Fruit fly (Drosophila melanogaster) whole organism, adult: ENCODE results near the gene CG31342.
A peak's percentile ranks its signal among the peaks of the same experiment; 100 is the strongest.

Source experiments
- CG11617 ChIP-seq: fragments of 200-800 bp; sonication (Bioruptor generic); optimal IDR thresholded peaks from 2 replicates; lab custom pipeline; 2017; ENCODE audit warnings: mild to moderate bottlenecking, missing biosample characterization, missing genetic modification reagents, missing genetic modification characterization
- CG12768 ChIP-seq: fragments of 200-800 bp; sonication (Bioruptor generic); optimal IDR thresholded peaks from 2 replicates; lab custom pipeline; 2017; ENCODE audit warnings: missing biosample characterization, missing genetic modification characterization, mild to moderate bottlenecking, moderate library complexity, missing genetic modification reagents
- CG14711 ChIP-seq: fragments of 200-800 bp; sonication (Bioruptor generic); optimal IDR thresholded peaks from 2 replicates; lab custom pipeline; 2018; ENCODE audit warnings: missing biosample characterization, mild to moderate bottlenecking, missing genetic modification characterization, moderate library complexity
- CG1620 ChIP-seq: fragments of 200-800 bp; sonication (Bioruptor generic); optimal IDR thresholded peaks from 2 replicates; lab custom pipeline; 2016; ENCODE audit warnings: missing biosample characterization, missing genetic modification characterization
- CG33017 ChIP-seq: fragments of 200-800 bp; sonication (Bioruptor generic); optimal IDR thresholded peaks from 2 replicates; lab custom pipeline; 2018; ENCODE audit warnings: missing biosample characterization, mild to moderate bottlenecking, missing genetic modification characterization, moderate library complexity
- CG5204 ChIP-seq: fragments of 200-800 bp; sonication (Bioruptor generic); optimal IDR thresholded peaks from 2 replicates; lab custom pipeline; 2016; ENCODE audit warnings: missing biosample characterization, missing genetic modification characterization
- CG7045 ChIP-seq: fragments of 200-800 bp; sonication (Bioruptor generic); optimal IDR thresholded peaks from 2 replicates; lab custom pipeline; 2017; ENCODE audit warnings: missing biosample characterization, mild to moderate bottlenecking, missing genetic modification characterization
- CG7101 ChIP-seq: fragments of 200-800 bp; sonication (Bioruptor generic); optimal IDR thresholded peaks from 2 replicates; lab custom pipeline; 2018; ENCODE audit warnings: missing biosample characterization, mild to moderate bottlenecking, missing genetic modification characterization, moderate library complexity
- Clk ChIP-seq: fragments of 200-800 bp; sonication (Bioruptor generic); optimal IDR thresholded peaks from 2 replicates; lab custom pipeline; 2017; ENCODE audit warnings: missing biosample characterization, missing genetic modification characterization
- Crg-1 ChIP-seq: fragments of 200-800 bp; sonication (Bioruptor generic); optimal IDR thresholded peaks from 2 replicates; lab custom pipeline; 2016; ENCODE audit warnings: missing biosample characterization, missing genetic modification characterization
- Hr96 ChIP-seq: fragments of 200-800 bp; sonication (Bioruptor generic); optimal IDR thresholded peaks from 2 replicates; lab custom pipeline; 2016; ENCODE audit warnings: missing biosample characterization, missing genetic modification characterization
- Mnt ChIP-seq: fragments of 200-800 bp; sonication (Bioruptor generic); optimal IDR thresholded peaks from 2 replicates; lab custom pipeline; 2016; ENCODE audit warnings: missing biosample characterization, mild to moderate bottlenecking, missing genetic modification characterization
- bab1 ChIP-seq: fragments of 200-800 bp; sonication (Bioruptor generic); optimal IDR thresholded peaks from 3 replicates; lab custom pipeline; 2019; ENCODE audit warnings: missing biosample characterization, mild to moderate bottlenecking, missing genetic modification characterization, moderate library complexity
- cic ChIP-seq: fragments of 200-800 bp; sonication (Bioruptor generic); optimal IDR thresholded peaks from 2 replicates; lab custom pipeline; 2017; ENCODE audit warnings: missing biosample characterization, mild to moderate bottlenecking, missing genetic modification characterization, moderate library complexity
- cnc ChIP-seq, 2 experiments: fragments of >200 bp; optimal IDR thresholded peaks; 2 replicates each; lab custom pipeline; 2017
- kay ChIP-seq: fragments of 200-800 bp; sonication (Bioruptor generic); peaks from one replicate; lab custom pipeline; 2016; ENCODE audit warnings: missing biosample characterization, missing genetic modification characterization, borderline replicate concordance
- ovo ChIP-seq: fragments of 200-800 bp; sonication (Bioruptor generic); optimal IDR thresholded peaks from 2 replicates; lab custom pipeline; 2016; ENCODE audit warnings: missing biosample characterization, missing genetic modification characterization
- pad ChIP-seq: fragments of 200-800 bp; sonication (Bioruptor generic); optimal IDR thresholded peaks from 3 replicates; lab custom pipeline; 2017; ENCODE audit warnings: missing biosample characterization, missing genetic modification characterization, mild to moderate bottlenecking, moderate library complexity, missing genetic modification reagents
- tj ChIP-seq: fragments of 200-800 bp; sonication (Bioruptor generic); optimal IDR thresholded peaks from 3 replicates; lab custom pipeline; 2017; ENCODE audit warnings: missing biosample characterization, mild to moderate bottlenecking, missing genetic modification characterization, moderate library complexity
- toe ChIP-seq: fragments of 200-800 bp; sonication (Bioruptor generic); optimal IDR thresholded peaks from 2 replicates; lab custom pipeline; 2016; ENCODE audit warnings: missing biosample characterization, missing genetic modification characterization

Gene CG31342

dm6 chr3R:13010905-13011620 is 25.2 kb downstream of the CG31342 start, which contains the start of gene CG8031:
TSS of gene CG8031 (minus strand) at chr3R:13011310.
- TF ChIP-seq Mnt (GFP tag; lab: Kevin White, UChicago) (peak; percentile 51), bab1 (peak; percentile 21), pad (GFP tag; lab: Kevin White, UChicago) (no peak), CG33017 (tag; lab: Kevin White, UChicago) (no peak), CG11617 (GFP tag; lab: Kevin White, UChicago) (no peak), cnc (optimal IDR thresholded peaks at IDR 0.05; lab: Kevin White, UChicago) (no peak), CG7045 (GFP tag; lab: Kevin White, UChicago) (no peak), CG12768 (GFP tag; lab: Kevin White, UChicago) (no peak), CG7101 (tag; lab: Kevin White, UChicago) (peak; percentile 53), Clk (GFP tag; lab: Kevin White, UChicago) (no peak), kay (GFP tag; lab: Kevin White, UChicago) (no peak), Hr96 (GFP tag; lab: Kevin White, UChicago) (no peak), ovo (no peak), CG5204 (no peak)

DNA sequence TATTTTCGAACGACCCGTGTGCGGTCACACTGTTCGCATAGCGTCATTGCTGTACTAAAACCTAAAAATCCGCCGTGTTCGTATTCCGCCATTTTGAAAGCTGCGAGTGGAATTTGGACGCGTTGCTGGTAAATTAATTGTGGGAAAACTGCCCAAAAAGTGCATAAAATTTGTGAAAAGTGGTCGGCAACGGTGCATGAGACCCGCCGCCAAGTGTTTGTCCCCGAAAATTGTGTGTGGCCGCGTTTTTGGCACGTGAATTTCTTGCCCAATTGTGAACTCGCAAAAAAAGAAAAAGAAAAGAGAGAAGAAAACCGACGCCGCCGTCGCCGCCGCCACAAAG is 25.8 kb downstream of the CG31342 start, which contains the start of gene CtBP:
TSS of gene CtBP (plus strand) at position 29 of the 343 bp plus-strand sequence.
- TF ChIP-seq cic (GFP tag; lab: Kevin White, UChicago) = no peak
- no peak for TF ChIP-seq CG7045 (GFP tag; lab: Kevin White, UChicago)
- TF ChIP-seq kay (GFP tag; lab: Kevin White, UChicago) = no peak
- TF ChIP-seq CG11617 (GFP tag; lab: Kevin White, UChicago) = no peak
- no peak for TF ChIP-seq ovo

dm6 chr3R:13012351-13012750 is 26.5 kb downstream of the CG31342 start:
- peak; percentile 63 for TF ChIP-seq Crg-1
- peak; percentile 83 for TF ChIP-seq cic (GFP tag; lab: Kevin White, UChicago)
- TF ChIP-seq toe (GFP tag; lab: Kevin White, UChicago) = peak; percentile 37
- TF ChIP-seq cnc (optimal IDR thresholded peaks at IDR 0.05; lab: Kevin White, UChicago) = peak; percentile 91 to 95
- TF ChIP-seq Clk (GFP tag; lab: Kevin White, UChicago) = peak; percentile 30
- TF ChIP-seq CG1620 (GFP tag; lab: Kevin White, UChicago) = peak; percentile 71
- TF ChIP-seq CG7101 (tag; lab: Kevin White, UChicago) = peak; percentile 62
- TF ChIP-seq CG14711 (tag; lab: Kevin White, UChicago) = peak; percentile 63
- peak; percentile 48 for TF ChIP-seq ovo
- TF ChIP-seq pad (GFP tag; lab: Kevin White, UChicago) = peak; percentile 87
- TF ChIP-seq Hr96 (GFP tag; lab: Kevin White, UChicago) = peak; percentile 72
- peak; percentile 65 for TF ChIP-seq CG11617 (GFP tag; lab: Kevin White, UChicago)
- TF ChIP-seq Mnt (GFP tag; lab: Kevin White, UChicago) = peak; percentile 84
- no peak for TF ChIP-seq CG5204
- peak; percentile 80 for TF ChIP-seq CG12768 (GFP tag; lab: Kevin White, UChicago)
- TF ChIP-seq kay (GFP tag; lab: Kevin White, UChicago) = no peak
- TF ChIP-seq tj (GFP tag; lab: Kevin White, UChicago) = peak; percentile 80
- TF ChIP-seq bab1 = peak; percentile 6
- TF ChIP-seq CG33017 (tag; lab: Kevin White, UChicago) = peak; percentile 42
- peak; percentile 34 for TF ChIP-seq CG7045 (GFP tag; lab: Kevin White, UChicago)

- no peak for TF ChIP-seq cic (GFP tag; lab: Kevin White, UChicago)
- TF ChIP-seq pad (GFP tag; lab: Kevin White, UChicago) = peak; percentile 43
Measured at dm6 chr3R:13012990-13013389, 27.1 kb downstream of the CG31342 start.

DNA sequence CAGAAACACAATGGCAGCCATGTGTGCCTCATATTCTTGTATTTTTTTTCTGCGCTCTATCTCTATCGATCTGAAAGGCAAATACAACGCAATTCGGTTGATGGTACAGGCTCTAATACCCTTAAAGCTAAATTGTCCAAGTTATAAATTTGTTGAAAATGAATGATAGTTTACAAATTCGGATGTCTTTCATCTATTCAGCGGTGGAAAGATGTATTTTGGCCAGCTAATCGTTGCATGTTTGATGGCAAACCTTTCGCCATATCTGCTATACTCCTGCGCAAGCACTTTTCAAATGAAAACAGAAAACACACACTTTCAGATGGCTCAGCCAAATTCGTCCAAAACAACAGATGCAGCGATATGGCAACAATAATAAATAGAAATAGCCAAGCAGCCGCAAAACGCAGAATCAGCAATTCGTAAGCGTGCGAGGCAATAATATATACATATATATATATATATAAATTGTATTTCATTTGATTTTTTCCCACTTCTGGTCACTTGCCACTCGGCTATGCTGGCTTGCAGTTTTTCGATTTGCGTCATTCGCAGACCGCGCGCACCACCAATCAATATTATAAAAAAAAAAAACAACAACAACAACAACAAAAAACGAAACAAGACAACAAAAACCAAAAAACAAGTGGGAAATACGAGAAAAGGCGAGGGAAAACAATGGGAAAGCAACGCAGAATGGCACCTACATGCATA is 28.5 kb downstream of the CG31342 start:
- TF ChIP-seq tj (GFP tag; lab: Kevin White, UChicago) = peak; percentile 96
- TF ChIP-seq kay (GFP tag; lab: Kevin White, UChicago) = peak; percentile 89
- peak; percentile 23 for TF ChIP-seq CG14711 (tag; lab: Kevin White, UChicago)
- no peak for TF ChIP-seq ovo
- no peak for TF ChIP-seq CG12768 (GFP tag; lab: Kevin White, UChicago)

DNA sequence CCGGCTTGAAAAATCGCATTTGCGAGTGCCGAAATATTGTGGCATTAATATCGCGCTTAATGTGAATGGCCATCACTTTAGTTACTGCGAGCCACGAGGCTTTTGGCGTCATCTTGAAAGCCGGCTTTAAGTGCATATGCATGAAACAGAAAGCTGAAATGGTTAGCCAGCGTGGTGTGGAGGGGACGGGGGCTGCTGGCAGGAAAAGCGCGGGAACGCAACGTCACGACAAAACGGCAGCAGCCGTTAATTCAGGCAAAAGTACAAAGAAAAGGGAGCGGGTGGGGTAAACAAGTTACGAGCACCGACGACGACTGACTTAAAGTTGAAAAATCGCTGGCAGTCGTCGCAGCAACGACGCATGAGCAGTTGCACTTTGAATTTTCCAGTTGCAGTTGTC is 29.6 kb downstream of the CG31342 start:
- TF ChIP-seq cnc (optimal IDR thresholded peaks at IDR 0.05; lab: Kevin White, UChicago) (no peak), CG33017 (tag; lab: Kevin White, UChicago) (no peak), Crg-1 (no peak), cic (GFP tag; lab: Kevin White, UChicago) (no peak), toe (GFP tag; lab: Kevin White, UChicago) (no peak), bab1 (no peak), Mnt (GFP tag; lab: Kevin White, UChicago) (no peak), CG5204 (no peak), CG12768 (GFP tag; lab: Kevin White, UChicago) (no peak)
